Worm (Caenorhabditis elegans): ENCODE results near the gene cest-8.

Gene cest-8

ce11 chrX:12188280-12189071 lies 31.0 kb upstream of the cest-8 start (continued):
- TF ChIP-seq jun-1 (tag; optimal IDR thresholded peaks at IDR 0.05) = no peak
- peak; percentile 60 for TF ChIP-seq egl-13 (tag; optimal IDR thresholded peaks at IDR 0.05)
- TF ChIP-seq grh-1 (GFP tag; IDR thresholded peaks at IDR 0.05) = no peak
- TF ChIP-seq nhr-71 (tag; optimal IDR thresholded peaks at IDR 0.05) = no peak
- no peak for TF ChIP-seq ceh-88 (GFP tag; IDR thresholded peaks at IDR 0.05)
- no peak for TF ChIP-seq hlh-17 (GFP tag; optimal IDR thresholded peaks at IDR 0.05; ENCODE audit: borderline replicate concordance)
- TF ChIP-seq isw-1 (GFP tag; IDR thresholded peaks at IDR 0.05) = no peak
- no peak for TF ChIP-seq dpl-1 (GFP tag; optimal IDR thresholded peaks at IDR 0.05)
- TF ChIP-seq nhr-237 (tag; optimal IDR thresholded peaks at IDR 0.05) = no peak
- no peak for TF ChIP-seq rnt-1 (tag; optimal IDR thresholded peaks at IDR 0.05)
- no peak for TF ChIP-seq fos-1 (tag; optimal IDR thresholded peaks at IDR 0.05)
- peak in 1 of 2 experiments; percentile 2 for TF ChIP-seq lin-35 (GFP tag; optimal IDR thresholded peaks at IDR 0.05)
- TF ChIP-seq F16B12.6 (tag; optimal IDR thresholded peaks at IDR 0.05) = no peak
- TF ChIP-seq ets-5 (GFP tag; IDR thresholded peaks at IDR 0.05) = no peak
- TF ChIP-seq sup-37 (GFP tag; optimal IDR thresholded peaks at IDR 0.05) = no peak
- no peak for TF ChIP-seq nhr-19 (GFP tag; conservative IDR thresholded peaks at IDR 0.05)
- TF ChIP-seq nhr-11 (tag; optimal IDR thresholded peaks at IDR 0.05) = no peak
- no peak for TF ChIP-seq mdl-1 (tag; optimal IDR thresholded peaks at IDR 0.05)
- TF ChIP-seq ama-1 (optimal IDR thresholded peaks at IDR 0.05) = no peak
- TF ChIP-seq nhr-85 (tag) = peak; percentile 87
- TF ChIP-seq mep-1 (tag; optimal IDR thresholded peaks at IDR 0.05) = peak; percentile 14
- no peak for TF ChIP-seq skn-1 (tag; optimal IDR thresholded peaks at IDR 0.05)
- TF ChIP-seq tbx-2 (tag; optimal IDR thresholded peaks at IDR 0.05) = no peak
- TF ChIP-seq fkh-8 (tag; optimal IDR thresholded peaks at IDR 0.05) = no peak
- TF ChIP-seq lin-14 (GFP tag; optimal IDR thresholded peaks at IDR 0.05) = peak; percentile 47
- no peak for TF ChIP-seq unc-130 (tag; optimal IDR thresholded peaks at IDR 0.05)
- peak; percentile 43 for TF ChIP-seq elt-2 (tag; optimal IDR thresholded peaks at IDR 0.05)
- TF ChIP-seq pag-3 (tag; optimal IDR thresholded peaks at IDR 0.05; ENCODE audit: borderline replicate concordance, insufficient read depth) = no peak
- TF ChIP-seq zip-4 (GFP tag; optimal IDR thresholded peaks at IDR 0.05) = no peak
- TF ChIP-seq swsn-7 (tag; optimal IDR thresholded peaks at IDR 0.05) = no peak
- no peak for TF ChIP-seq elt-3 (tag; optimal IDR thresholded peaks at IDR 0.05)
- TF ChIP-seq C04F5.9 (tag; optimal IDR thresholded peaks at IDR 0.05) = no peak

- TF ChIP-seq lin-13 (GFP tag; optimal IDR thresholded peaks at IDR 0.05) = no peak
- peak; percentile 11 for TF ChIP-seq blmp-1 (tag; optimal IDR thresholded peaks at IDR 0.05)
- TF ChIP-seq ces-1 (GFP tag; optimal IDR thresholded peaks at IDR 0.05) = no peak
- no peak for TF ChIP-seq nhr-19 (GFP tag; conservative IDR thresholded peaks at IDR 0.05)
These were observed 22.1 kb upstream of the cest-8 start for ce11 chrX:12197367-12197766.

DNA sequence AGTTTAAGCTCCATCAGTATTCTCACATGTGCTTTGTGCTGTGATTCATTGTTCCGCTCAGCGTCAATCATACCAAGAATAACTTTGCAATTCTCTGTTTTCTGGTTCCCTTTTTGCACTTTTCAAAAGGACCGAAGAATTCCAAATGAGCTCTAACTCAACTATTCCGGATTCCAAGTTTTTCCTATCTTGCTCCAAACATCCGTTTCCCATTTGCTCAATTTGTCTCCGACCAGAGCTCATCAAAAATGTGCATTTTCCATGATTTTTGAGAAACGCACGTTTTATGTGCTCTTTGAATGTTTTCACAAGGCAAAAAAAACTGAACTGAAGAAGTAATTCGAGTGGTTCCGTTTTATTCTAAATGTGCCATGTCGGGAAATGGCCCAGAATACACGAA lies 21.2 kb upstream of the cest-8 start:
- TF ChIP-seq blmp-1 (tag; optimal IDR thresholded peaks at IDR 0.05) (no peak), C16A3.4 (tag; optimal IDR thresholded peaks at IDR 0.05) (no peak), nhr-77 (tag; optimal IDR thresholded peaks at IDR 0.05) (no peak), fkh-8 (tag; optimal IDR thresholded peaks at IDR 0.05) (peak; percentile 30), snu-23 (GFP tag; optimal IDR thresholded peaks at IDR 0.05) (no peak), grh-1 (GFP tag; IDR thresholded peaks at IDR 0.05) (no peak), xbp-1 (tag; optimal IDR thresholded peaks at IDR 0.05) (no peak), nhr-12 (tag; optimal IDR thresholded peaks at IDR 0.05) (no peak), dpl-1 (GFP tag; optimal IDR thresholded peaks at IDR 0.05) (no peak), nhr-85 (tag) (no peak), pag-3 (tag; optimal IDR thresholded peaks at IDR 0.05; ENCODE audit: borderline replicate concordance, insufficient read depth) (no peak), nhr-47 (tag; optimal IDR thresholded peaks at IDR 0.05) (peak; percentile 9), C34B4.2 (tag; optimal IDR thresholded peaks at IDR 0.05) (no peak), zag-1 (tag; optimal IDR thresholded peaks at IDR 0.05) (no peak), nhr-19 (GFP tag; conservative IDR thresholded peaks at IDR 0.05) (no peak), egl-13 (tag; optimal IDR thresholded peaks at IDR 0.05) (peak; percentile 40), zip-4 (GFP tag; optimal IDR thresholded peaks at IDR 0.05) (no peak), tlp-1 (tag; optimal IDR thresholded peaks at IDR 0.05) (no peak), ama-1 (optimal IDR thresholded peaks at IDR 0.05) (no peak), nhr-28 (tag; optimal IDR thresholded peaks at IDR 0.05) (no peak), ceh-82 (tag; optimal IDR thresholded peaks at IDR 0.05) (no peak), ceh-90 (tag; optimal IDR thresholded peaks at IDR 0.05) (no peak), mef-2 (tag; optimal IDR thresholded peaks at IDR 0.05) (no peak), alr-1 (tag; optimal IDR thresholded peaks at IDR 0.05; ENCODE audit: borderline replicate concordance) (no peak), elt-3 (tag; optimal IDR thresholded peaks at IDR 0.05) (no peak)
